Fruit fly (Drosophila melanogaster) whole organism, embryonic: Measurements from ENCODE around the gene CG8892.

Source experiments
- B-H1 ChIP-seq: fragments of 200-800 bp; sonication (Bioruptor generic); IDR thresholded peaks from 3 replicates; pipeline ENCODE4 v1.3.6; 2022; ENCODE audit warnings: missing biosample characterization, missing genetic modification characterization
- Bteb2 ChIP-seq: fragments of 200-800 bp; sonication (Bioruptor generic); optimal IDR thresholded peaks from 2 replicates; lab custom pipeline; 2016; ENCODE audit warnings: missing biosample characterization, missing genetic modification characterization
- CG11247 ChIP-seq: fragments of 200-800 bp; sonication (Bioruptor generic); IDR thresholded peaks from 2 replicates; pipeline ENCODE4 v1.3.6; 2022; ENCODE audit warnings: missing biosample characterization, missing genetic modification characterization
- CG11696 ChIP-seq: fragments of 200-800 bp; sonication (Bioruptor generic); IDR thresholded peaks from 2 replicates; pipeline ENCODE4 v1.3.6; 2022; ENCODE audit warnings: missing biosample characterization, missing genetic modification characterization
- CG11723 ChIP-seq: fragments of 200-800 bp; sonication (Bioruptor generic); optimal IDR thresholded peaks from 2 replicates; lab custom pipeline; 2017; ENCODE audit warnings: missing biosample characterization, mild to moderate bottlenecking, missing genetic modification characterization
- CG12942 ChIP-seq: fragments of 200-800 bp; sonication (Bioruptor generic); optimal IDR thresholded peaks from 3 replicates; lab custom pipeline; 2016; ENCODE audit warnings: missing biosample characterization, missing genetic modification characterization
- CG13287 ChIP-seq: fragments of 200-800 bp; sonication (Bioruptor generic); IDR thresholded peaks from 2 replicates; pipeline ENCODE4 v1.3.6; 2022; ENCODE audit warnings: missing biosample characterization, missing genetic modification characterization; ENCODE audit not compliant: partially characterized antibody
- CG14441 ChIP-seq: fragments of 200-800 bp; sonication (Bioruptor generic); IDR thresholded peaks from 2 replicates; pipeline ENCODE4 v1.3.6; 2022; ENCODE audit warnings: missing biosample characterization, missing genetic modification characterization
- CG15696 ChIP-seq: fragments of 200-800 bp; sonication (Bioruptor generic); optimal IDR thresholded peaks from 2 replicates; lab custom pipeline; 2019; ENCODE audit warnings: missing biosample characterization, mild to moderate bottlenecking, missing genetic modification characterization, moderate library complexity
- CG17912 ChIP-seq: fragments of 200-800 bp; sonication (Bioruptor generic); optimal IDR thresholded peaks from 2 replicates; lab custom pipeline; 2018; ENCODE audit warnings: missing biosample characterization, mild to moderate bottlenecking, missing genetic modification characterization
- CG18599 ChIP-seq: fragments of 200-800 bp; sonication (Bioruptor generic); optimal IDR thresholded peaks from 3 replicates; lab custom pipeline; 2017; ENCODE audit warnings: missing biosample characterization, missing genetic modification characterization, mild to moderate bottlenecking, moderate library complexity, missing genetic modification reagents
- CG3281 ChIP-seq: fragments of 200-800 bp; sonication (Bioruptor generic); optimal IDR thresholded peaks from 3 replicates; lab custom pipeline; 2017; ENCODE audit warnings: missing biosample characterization, mild to moderate bottlenecking, missing genetic modification characterization
- CG34422 ChIP-seq: fragments of 200-800 bp; sonication (Bioruptor generic); IDR thresholded peaks from 3 replicates; pipeline ENCODE4 v1.3.6; 2022; ENCODE audit warnings: missing biosample characterization, missing genetic modification characterization
- CG4424 ChIP-seq: fragments of 200-800 bp; sonication (Bioruptor generic); optimal IDR thresholded peaks from 3 replicates; lab custom pipeline; 2016; ENCODE audit warnings: missing biosample characterization, missing genetic modification characterization
- CG4854 ChIP-seq: fragments of 200-800 bp; sonication (Bioruptor generic); optimal IDR thresholded peaks from 2 replicates; lab custom pipeline; 2016; ENCODE audit warnings: missing biosample characterization, missing genetic modification characterization, inconsistent platforms
- CG5180 ChIP-seq: fragments of 200-800 bp; sonication (Bioruptor generic); optimal IDR thresholded peaks from 3 replicates; lab custom pipeline; 2017; ENCODE audit warnings: missing biosample characterization, missing genetic modification characterization, mild to moderate bottlenecking, moderate library complexity, missing genetic modification reagents
- CG6689 ChIP-seq: fragments of 200-800 bp; sonication (Bioruptor generic); IDR thresholded peaks from 2 replicates; pipeline ENCODE4 v1.3.6; 2022; ENCODE audit warnings: missing biosample characterization, missing genetic modification characterization
- CG6813 ChIP-seq: fragments of 200-800 bp; sonication (Bioruptor generic); optimal IDR thresholded peaks from 2 replicates; lab custom pipeline; 2017; ENCODE audit warnings: missing biosample characterization, missing genetic modification characterization, mild to moderate bottlenecking, moderate library complexity, missing genetic modification reagents
- CG7372 ChIP-seq: fragments of 200-800 bp; sonication (Bioruptor generic); IDR thresholded peaks from 2 replicates; pipeline ENCODE4 v1.3.6; 2022; ENCODE audit warnings: missing biosample characterization, missing genetic modification characterization
- CG7839 ChIP-seq: fragments of 200-800 bp; sonication (Bioruptor generic); optimal IDR thresholded peaks from 3 replicates; lab custom pipeline; 2018; ENCODE audit warnings: missing biosample characterization, mild to moderate bottlenecking, missing genetic modification characterization, moderate library complexity
- CG9727 ChIP-seq: fragments of 200-800 bp; sonication (Bioruptor generic); optimal IDR thresholded peaks from 3 replicates; lab custom pipeline; 2017; ENCODE audit warnings: missing biosample characterization, mild to moderate bottlenecking, missing genetic modification characterization
- CG9932 ChIP-seq: fragments of 200-800 bp; sonication (Bioruptor generic); IDR thresholded peaks from 2 replicates; pipeline ENCODE4 v1.3.6; 2022; ENCODE audit warnings: missing biosample characterization, missing genetic modification characterization
- CkIIα-i1 ChIP-seq: fragments of 200-800 bp; sonication (Bioruptor generic); IDR thresholded peaks from 2 replicates; pipeline ENCODE4 v1.3.6; 2022; ENCODE audit warnings: missing biosample characterization, missing genetic modification characterization
- D19B ChIP-seq: fragments of 200-800 bp; sonication (Bioruptor generic); optimal IDR thresholded peaks from 2 replicates; lab custom pipeline; 2017; ENCODE audit warnings: missing biosample characterization, mild to moderate bottlenecking, missing genetic modification characterization
- E2f1 ChIP-seq: fragments of 200-800 bp; sonication (Bioruptor generic); IDR thresholded peaks from 2 replicates; pipeline ENCODE4 v1.3.6; 2022; ENCODE audit warnings: missing biosample characterization, missing genetic modification characterization
- Fer2 ChIP-seq: fragments of 200-800 bp; sonication (Bioruptor generic); optimal IDR thresholded peaks from 2 replicates; lab custom pipeline; 2018; ENCODE audit warnings: missing biosample characterization, mild to moderate bottlenecking, missing genetic modification characterization, moderate library complexity
- GATAe ChIP-seq: fragments of 200-800 bp; sonication (Bioruptor generic); conservative IDR thresholded peaks from 2 replicates; pipeline ENCODE4 v1.3.6; 2022; ENCODE audit warnings: missing biosample characterization, missing genetic modification characterization
- Med ChIP-seq: fragments of 200-800 bp; sonication (Bioruptor generic); peaks from one replicate; lab custom pipeline; 2016; ENCODE audit warnings: missing biosample characterization, missing genetic modification characterization, mild to moderate bottlenecking, inconsistent platforms, moderate library complexity
- Nf-YB ChIP-seq: fragments of 200-800 bp; sonication (Bioruptor generic); optimal IDR thresholded peaks from 3 replicates; lab custom pipeline; 2019; ENCODE audit warnings: missing biosample characterization, mild to moderate bottlenecking, missing genetic modification characterization, moderate library complexity
- Scr ChIP-seq: fragments of 200-800 bp; sonication (Bioruptor generic); IDR thresholded peaks from 2 replicates; pipeline ENCODE4 v1.3.6; 2022; ENCODE audit warnings: missing biosample characterization, missing genetic modification characterization; ENCODE audit not compliant: partially characterized antibody
- ara ChIP-seq: fragments of 200-800 bp; sonication (Bioruptor generic); IDR thresholded peaks from 2 replicates; pipeline ENCODE4 v1.3.6; 2022; ENCODE audit warnings: missing biosample characterization, missing genetic modification characterization
- bowl ChIP-seq: fragments of 200-800 bp; sonication (Bioruptor generic); IDR thresholded peaks from 2 replicates; pipeline ENCODE4 v1.3.6; 2022; ENCODE audit warnings: missing biosample characterization, missing genetic modification characterization
- bsh ChIP-seq, 2 experiments: fragments of 200-800 bp; sonication (Bioruptor generic); optimal IDR thresholded peaks; 2 replicates each; lab custom pipeline; 2017 to 2018; ENCODE audit warnings: mild to moderate bottlenecking in 2 of 2, missing biosample characterization in 2 of 2, missing genetic modification characterization in 2 of 2, moderate library complexity in 1 of 2
- cas ChIP-seq: fragments of 200-800 bp; sonication (Bioruptor generic); IDR thresholded peaks from 2 replicates; pipeline ENCODE4 v1.3.6; 2022; ENCODE audit warnings: missing biosample characterization, missing genetic modification characterization
- caup ChIP-seq: fragments of 200-800 bp; sonication (Bioruptor generic); optimal IDR thresholded peaks from 3 replicates; lab custom pipeline; 2017; ENCODE audit warnings: missing biosample characterization, mild to moderate bottlenecking, missing genetic modification characterization, moderate library complexity; ENCODE audit not compliant: severe bottlenecking
- fd96Cb ChIP-seq: fragments of 200-800 bp; sonication (Bioruptor generic); optimal IDR thresholded peaks from 2 replicates; lab custom pipeline; 2018; ENCODE audit warnings: missing biosample characterization, mild to moderate bottlenecking, missing genetic modification characterization, moderate library complexity
- gce ChIP-seq: fragments of 200-800 bp; sonication (Bioruptor generic); IDR thresholded peaks from 3 replicates; pipeline ENCODE4 v1.3.6; 2022; ENCODE audit warnings: missing biosample characterization, missing genetic modification characterization
- hkb ChIP-seq, 2 experiments: fragments of 200-800 bp in 1 of 2; fragments of >200 bp in 1 of 2; sonication (Bioruptor generic) in 1 of 2; IDR thresholded peaks in 1 of 2; optimal IDR thresholded peaks in 1 of 2; 2 replicates each; pipeline versions ENCODE4 v1.3.6 to Lab custom; 2017 to 2022; ENCODE audit warnings: missing biosample characterization in 1 of 2, missing genetic modification characterization in 1 of 2
- ken ChIP-seq: fragments of 200-800 bp; sonication (Bioruptor generic); IDR thresholded peaks from 3 replicates; pipeline ENCODE4 v1.3.6; 2022; ENCODE audit warnings: missing biosample characterization, missing genetic modification characterization
- klu ChIP-seq: fragments of 200-800 bp; sonication (Bioruptor generic); IDR thresholded peaks from 2 replicates; pipeline ENCODE4 v1.3.6; 2022; ENCODE audit warnings: missing biosample characterization, missing genetic modification characterization
- pfk ChIP-seq: fragments of 200-800 bp; sonication (Bioruptor generic); optimal IDR thresholded peaks from 2 replicates; lab custom pipeline; 2018; ENCODE audit warnings: missing biosample characterization, mild to moderate bottlenecking, missing genetic modification characterization, moderate library complexity
- pita ChIP-seq: fragments of 200-800 bp; sonication (Bioruptor generic); optimal IDR thresholded peaks from 2 replicates; lab custom pipeline; 2017; ENCODE audit warnings: missing biosample characterization, mild to moderate bottlenecking, missing genetic modification characterization
- ro ChIP-seq: fragments of 200-800 bp; sonication (Bioruptor generic); IDR thresholded peaks from 2 replicates; pipeline ENCODE4 v1.3.6; 2022; ENCODE audit warnings: missing biosample characterization, missing genetic modification characterization
- salm ChIP-seq: fragments of 200-800 bp; sonication (Bioruptor generic); optimal IDR thresholded peaks from 2 replicates; lab custom pipeline; 2018; ENCODE audit warnings: missing biosample characterization, mild to moderate bottlenecking, missing genetic modification characterization
- schlank ChIP-seq: fragments of 200-800 bp; sonication (Bioruptor generic); optimal IDR thresholded peaks from 2 replicates; lab custom pipeline; 2018; ENCODE audit warnings: missing biosample characterization, mild to moderate bottlenecking, missing genetic modification characterization
- scrt ChIP-seq: fragments of 200-800 bp; sonication (Bioruptor generic); optimal IDR thresholded peaks from 2 replicates; lab custom pipeline; 2018; ENCODE audit warnings: missing biosample characterization, mild to moderate bottlenecking, missing genetic modification characterization, moderate library complexity
- slbo ChIP-seq: fragments of 200-800 bp; sonication (Bioruptor generic); IDR thresholded peaks from 2 replicates; pipeline ENCODE4 v1.3.6; 2022; ENCODE audit warnings: missing biosample characterization, missing genetic modification characterization
- tx ChIP-seq: fragments of 200-800 bp; sonication (Bioruptor generic); optimal IDR thresholded peaks from 2 replicates; lab custom pipeline; 2016; ENCODE audit warnings: missing biosample characterization, missing genetic modification characterization
- usp ChIP-seq: fragments of >200 bp; optimal IDR thresholded peaks from 2 replicates; lab custom pipeline; 2017; ENCODE audit warnings: missing biosample characterization, missing genetic modification characterization

Gene CG8892

dm6 chr2L:5000919-5001581 lies 19.7 kb upstream of the CG8892 start (continued):
- TF ChIP-seq D19B (GFP tag; lab: Kevin White, UChicago) (no peak), GATAe (GFP tag; lab: Robert Waterston, UW) (no peak; the same call in 1 of the 2 replicates), usp (GFP tag; lab: Kevin White, UChicago) (no peak), CG34422 (GFP tag; lab: Robert Waterston, UW) (peak; percentile 59; the same call in 1 of the 3 replicates), gce (GFP tag; lab: Robert Waterston, UW) (peak; percentile 12; the same call in 1 of the 3 replicates), CG17912 (GFP tag; lab: Kevin White, UChicago) (no peak), CG11247 (GFP tag; lab: Robert Waterston, UW) (no peak), CG11723 (GFP tag; lab: Kevin White, UChicago) (no peak), fd96Cb (tag; lab: Kevin White, UChicago) (no peak), klu (GFP tag; lab: Robert Waterston, UW) (0 out of 2 replicates have a peak, but pooled peaks have one; percentile 5), caup (no peak), CG3281 (GFP tag; lab: Kevin White, UChicago) (no peak), scrt (GFP tag; lab: Kevin White, UChicago) (no peak), slbo (GFP tag; lab: Robert Waterston, UW) (peak; percentile 67), pfk (GFP tag; lab: Kevin White, UChicago) (no peak), tx (no peak), cas (GFP tag; lab: Robert Waterston, UW) (no peak), CG14441 (GFP tag; lab: Robert Waterston, UW) (peak; percentile 65), CG6689 (GFP tag; lab: Robert Waterston, UW) (peak; percentile 12; the same call in 1 of the 2 replicates), Bteb2 (no peak), schlank (tag; lab: Kevin White, UChicago) (no peak), bsh (GFP tag; optimal IDR thresholded peaks at IDR 0.05; lab: Kevin White, UChicago) (no peak), Fer2 (tag; lab: Kevin White, UChicago) (no peak), ara (GFP tag; lab: Robert Waterston, UW) (peak; percentile 60), E2f1 (GFP tag; lab: Robert Waterston, UW) (peak; percentile 28), salm (tag; lab: Kevin White, UChicago) (no peak), CG13287 (GFP tag; lab: Robert Waterston, UW) (peak; percentile 49; the same call in 1 of the 2 replicates), CG9932 (peak; percentile 4; the same call in 1 of the 2 replicates), CkIIα-i1 (GFP tag; lab: Robert Waterston, UW) (no peak), bowl (GFP tag; lab: Robert Waterston, UW) (no peak), ken (GFP tag; lab: Robert Waterston, UW) (peak; percentile 28; the same call in 1 of the 3 replicates), CG5180 (GFP tag; lab: Kevin White, UChicago) (no peak), Med (peak; percentile 69), ro (GFP tag; lab: Robert Waterston, UW) (no peak), CG4424 (GFP tag; lab: Kevin White, UChicago) (no peak), CG18599 (no peak), CG15696 (tag; lab: Kevin White, UChicago) (no peak), CG12942 (GFP tag; lab: Kevin White, UChicago) (no peak), B-H1 (GFP tag; lab: Robert Waterston, UW) (peak; percentile 39), hkb (optimal IDR thresholded peaks at IDR 0.05; lab: Kevin White, UChicago) (peak; percentile 41), hkb (GFP tag; IDR thresholded peaks at IDR 0.05; lab: Robert Waterston, UW) (no peak), CG4854 (GFP tag; lab: Kevin White, UChicago) (no peak), CG7839 (tag; lab: Kevin White, UChicago) (no peak), Nf-YB (GFP tag; lab: Kevin White, UChicago) (no peak), CG7372 (GFP tag; lab: Robert Waterston, UW) (no peak), CG6813 (GFP tag; lab: Kevin White, UChicago) (no peak), CG9727 (GFP tag; lab: Kevin White, UChicago) (no peak), Scr (no peak; the same call in 1 of the 2 replicates), CG11696 (GFP tag; lab: Robert Waterston, UW) (no peak), pita (GFP tag; lab: Kevin White, UChicago) (no peak)
